Worm (Caenorhabditis elegans) whole organism, young adult: ENCODE data around the gene C25E10.4.

Experiments used
- B0019.2 ChIP-seq: fragments of 200-800 bp; sonication (Bioruptor generic); conservative IDR thresholded peaks from 2 replicates; pipeline ENCODE4 v1.3.6; 2022; ENCODE audit warnings: missing genetic modification reagents, missing genetic modification characterization, missing compliant biosample characterization
- C17E4.6 ChIP-seq: fragments of 200-800 bp; sonication (Bioruptor generic); IDR thresholded peaks from 2 replicates; pipeline ENCODE4 v1.3.6; 2022; ENCODE audit warnings: missing genetic modification reagents, missing genetic modification characterization, missing compliant biosample characterization
- D2030.7 ChIP-seq: fragments of 200-800 bp; sonication (Bioruptor generic); IDR thresholded peaks from 2 replicates; pipeline ENCODE4 v1.3.6; 2022; ENCODE audit warnings: missing genetic modification reagents, missing genetic modification characterization, missing compliant biosample characterization
- F22D6.2 ChIP-seq: sonication (generic microtip); optimal IDR thresholded peaks from 2 replicates; lab custom pipeline; 2016; ENCODE audit warnings: mild to moderate bottlenecking, missing genetic modification characterization, missing compliant biosample characterization
- F37B4.10 ChIP-seq: fragments of 200-800 bp; sonication (Bioruptor generic); IDR thresholded peaks from 2 replicates; pipeline ENCODE4 v1.3.6; 2022; ENCODE audit warnings: missing genetic modification characterization, missing compliant biosample characterization
- F49E8.2 ChIP-seq: sonication (generic microtip); optimal IDR thresholded peaks from 3 replicates; lab custom pipeline; 2017; ENCODE audit warnings: missing genetic modification characterization, mild to moderate bottlenecking, missing compliant biosample characterization, antibody characterized with exemption, moderate library complexity; ENCODE audit not compliant: insufficient read depth
- F52B5.7 ChIP-seq: sonication (generic microtip); optimal IDR thresholded peaks from 2 replicates; lab custom pipeline; 2016; ENCODE audit warnings: mild to moderate bottlenecking, missing genetic modification characterization, missing compliant biosample characterization
- F57A8.1 ChIP-seq: fragments of 200-800 bp; sonication (Bioruptor generic); optimal IDR thresholded peaks from 2 replicates; lab custom pipeline; 2018; ENCODE audit warnings: mild to moderate bottlenecking, missing genetic modification characterization, moderate library complexity, missing compliant biosample characterization
- K11D2.4 ChIP-seq: fragments of 200-800 bp; sonication (Bioruptor generic); IDR thresholded peaks from 2 replicates; pipeline ENCODE4 v1.3.6; 2022; ENCODE audit warnings: missing genetic modification reagents, missing genetic modification characterization, missing compliant biosample characterization
- Y53G8AR.9 ChIP-seq: fragments of 200-800 bp; sonication (Bioruptor generic); conservative IDR thresholded peaks from 2 replicates; pipeline ENCODE4 v1.3.6; 2022; ENCODE audit warnings: missing genetic modification reagents, missing genetic modification characterization, missing compliant biosample characterization
- Y95B8A.8 ChIP-seq: fragments of 200-800 bp; sonication (Bioruptor generic); IDR thresholded peaks from 2 replicates; pipeline ENCODE4 v1.3.6; 2022; ENCODE audit warnings: missing genetic modification reagents, missing genetic modification characterization, missing compliant biosample characterization
- akir-1 ChIP-seq: fragments of 200-800 bp; sonication (Bioruptor generic); optimal IDR thresholded peaks from 2 replicates; lab custom pipeline; 2018; ENCODE audit warnings: mild to moderate bottlenecking, missing genetic modification characterization, moderate library complexity, missing compliant biosample characterization
- ama-1 ChIP-seq, 3 experiments: fragments of 150-350 bp in 1 of 3; sonication (generic microtip) in 2 of 3; optimal IDR thresholded peaks; 2 replicates each; lab custom pipeline; 2014 to 2018; ENCODE audit warnings: missing biosample characterization in 2 of 3, missing genetic modification characterization in 2 of 3, missing genetic modification reagents in 2 of 3
- atf-7 ChIP-seq: sonication (generic microtip); optimal IDR thresholded peaks from 2 replicates; lab custom pipeline; 2017; ENCODE audit warnings: mild to moderate bottlenecking, missing genetic modification characterization, missing compliant biosample characterization
- athp-1 ChIP-seq: sonication (generic microtip); optimal IDR thresholded peaks from 2 replicates; lab custom pipeline; 2017; ENCODE audit warnings: mild to moderate bottlenecking, missing genetic modification characterization, missing compliant biosample characterization
- attf-5 ChIP-seq: fragments of 200-800 bp; sonication (Bioruptor generic); optimal IDR thresholded peaks from 2 replicates; lab custom pipeline; 2018; ENCODE audit warnings: mild to moderate bottlenecking, missing genetic modification characterization, missing compliant biosample characterization
- attf-6 ChIP-seq: fragments of 200-800 bp; sonication (Bioruptor generic); IDR thresholded peaks from 2 replicates; pipeline ENCODE4 v1.3.6; 2022; ENCODE audit warnings: missing genetic modification reagents, missing genetic modification characterization, missing compliant biosample characterization
- bed-1 ChIP-seq: fragments of 200-800 bp; sonication (Bioruptor generic); IDR thresholded peaks from 2 replicates; pipeline ENCODE4 v1.3.6; 2022; ENCODE audit warnings: missing genetic modification reagents, missing genetic modification characterization, missing compliant biosample characterization
- cebp-2 ChIP-seq: fragments of 200-800 bp; sonication (Bioruptor generic); IDR thresholded peaks from 2 replicates; pipeline ENCODE4 v1.3.6; 2022; ENCODE audit warnings: missing genetic modification characterization, missing compliant biosample characterization
- ceh-100 ChIP-seq: fragments of 200-800 bp; sonication (Bioruptor generic); IDR thresholded peaks from 2 replicates; pipeline ENCODE4 v1.3.6; 2022; ENCODE audit warnings: missing genetic modification reagents, missing genetic modification characterization, missing compliant biosample characterization
- dox-1 ChIP-seq: fragments of 200-800 bp; sonication (Bioruptor generic); IDR thresholded peaks from 2 replicates; pipeline ENCODE4 v1.3.6; 2022; ENCODE audit warnings: missing genetic modification reagents, missing genetic modification characterization, missing compliant biosample characterization
- dpl-1 ChIP-seq: fragments of 150-350 bp; optimal IDR thresholded peaks from 2 replicates; lab custom pipeline; 2014; ENCODE audit warnings: missing biosample characterization, missing genetic modification reagents, missing genetic modification characterization
- efl-1 ChIP-seq: fragments of 150-350 bp; optimal IDR thresholded peaks from 2 replicates; lab custom pipeline; 2014; ENCODE audit warnings: missing biosample characterization, missing genetic modification reagents, missing genetic modification characterization
- egl-18 ChIP-seq: fragments of 200-800 bp; sonication (Bioruptor generic); IDR thresholded peaks from 2 replicates; pipeline ENCODE4 v1.3.6; 2022; ENCODE audit warnings: missing genetic modification reagents, missing genetic modification characterization, missing compliant biosample characterization
- fkh-3 ChIP-seq: sonication (generic microtip); optimal IDR thresholded peaks from 2 replicates; lab custom pipeline; 2016; ENCODE audit warnings: mild to moderate bottlenecking, missing genetic modification characterization, missing compliant biosample characterization
- lin-26 ChIP-seq: fragments of 200-800 bp; sonication (Bioruptor generic); IDR thresholded peaks from 2 replicates; pipeline ENCODE4 v1.3.6; 2022; ENCODE audit warnings: missing genetic modification reagents, missing genetic modification characterization, missing compliant biosample characterization
- lir-1 ChIP-seq: fragments of 200-800 bp; sonication (Bioruptor generic); conservative IDR thresholded peaks from 2 replicates; pipeline ENCODE4 v1.3.6; 2022; ENCODE audit warnings: missing genetic modification reagents, missing genetic modification characterization, missing compliant biosample characterization
- lsl-1 ChIP-seq: fragments of 200-800 bp; sonication (Bioruptor generic); optimal IDR thresholded peaks from 2 replicates; lab custom pipeline; 2018; ENCODE audit warnings: mild to moderate bottlenecking, missing genetic modification characterization, moderate library complexity, missing compliant biosample characterization
- nfya-1 ChIP-seq: sonication (generic microtip); optimal IDR thresholded peaks from 2 replicates; lab custom pipeline; 2017; ENCODE audit warnings: antibody characterized with exemption, missing compliant biosample characterization, missing genetic modification characterization, borderline replicate concordance; ENCODE audit not compliant: insufficient read depth
- nhr-27 ChIP-seq: fragments of 200-800 bp; sonication (Bioruptor generic); optimal IDR thresholded peaks from 2 replicates; lab custom pipeline; 2018; ENCODE audit warnings: mild to moderate bottlenecking, missing genetic modification characterization, moderate library complexity, missing compliant biosample characterization
- pha-4 ChIP-seq: fragments of 150-350 bp; sonication (generic microtip); optimal IDR thresholded peaks from 2 replicates; lab custom pipeline; 2014; ENCODE audit warnings: missing biosample characterization, missing genetic modification reagents, missing genetic modification characterization
- repo-1 ChIP-seq: sonication (generic microtip); optimal IDR thresholded peaks from 2 replicates; lab custom pipeline; 2017; ENCODE audit warnings: mild to moderate bottlenecking, missing genetic modification characterization, missing compliant biosample characterization
- snpc-1.1 ChIP-seq: sonication (generic microtip); optimal IDR thresholded peaks from 2 replicates; lab custom pipeline; 2017; ENCODE audit warnings: missing genetic modification characterization, mild to moderate bottlenecking, missing compliant biosample characterization, antibody characterized with exemption, moderate library complexity, missing genotype, missing genetic modification reagents; ENCODE audit not compliant: insufficient read depth
- snpc-4 ChIP-seq, 5 experiments: fragments of 150-350 bp in 1 of 5; sonication (generic microtip) in 4 of 5; optimal IDR thresholded peaks; 2 replicates each; lab custom pipeline; 2014 to 2018; ENCODE audit warnings: missing genetic modification characterization in 5 of 5, missing biosample characterization in 3 of 5, antibody characterized with exemption in 2 of 5, mild to moderate bottlenecking in 2 of 5, missing compliant biosample characterization in 2 of 5, missing genotype in 2 of 5, moderate library complexity in 2 of 5, missing genetic modification reagents in 1 of 5
- tbx-9 ChIP-seq: sonication (generic microtip); optimal IDR thresholded peaks from 2 replicates; lab custom pipeline; 2016; ENCODE audit warnings: borderline replicate concordance, missing genetic modification characterization, inconsistent platforms, missing compliant biosample characterization
- zim-3 ChIP-seq: sonication (generic microtip); optimal IDR thresholded peaks from 2 replicates; lab custom pipeline; 2017; ENCODE audit warnings: mild to moderate bottlenecking, missing genetic modification characterization, moderate library complexity, missing compliant biosample characterization
- ztf-22 ChIP-seq: fragments of 200-800 bp; sonication (Bioruptor generic); optimal IDR thresholded peaks from 2 replicates; lab custom pipeline; 2018; ENCODE audit warnings: mild to moderate bottlenecking, missing genetic modification characterization, moderate library complexity, missing compliant biosample characterization
- ztf-25 ChIP-seq: fragments of 200-800 bp; sonication (Bioruptor generic); IDR thresholded peaks from 2 replicates; pipeline ENCODE4 v1.3.6; 2022; ENCODE audit warnings: missing genetic modification reagents, missing genetic modification characterization, missing compliant biosample characterization
- ztf-26 ChIP-seq: sonication (generic microtip); optimal IDR thresholded peaks from 2 replicates; lab custom pipeline; 2017; ENCODE audit warnings: missing genetic modification characterization, missing compliant biosample characterization

The C25E10.4 gene

DNA sequence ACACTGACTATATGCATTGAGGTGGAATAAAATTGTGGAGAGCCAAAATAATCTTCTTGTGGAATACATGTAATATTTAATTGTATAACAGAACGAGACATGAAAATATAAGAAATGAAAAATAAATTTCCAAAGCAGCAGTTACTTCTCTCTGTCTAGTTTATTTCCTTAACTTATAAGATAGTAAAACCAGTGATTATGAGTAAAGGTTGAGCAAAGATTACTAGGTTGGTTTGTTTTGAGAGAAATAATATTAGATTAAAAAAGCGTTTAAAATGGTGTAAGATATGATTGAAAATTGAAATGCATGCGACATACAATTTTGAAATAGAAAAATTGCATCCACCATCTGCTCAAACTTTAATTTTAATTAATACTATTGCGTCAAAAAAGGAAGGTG is 19.6 kb upstream of the C25E10.4 start, which contains the start of gene srh-201:
Gene srh-201 (minus strand): TSS at position 101 of the 400 bp plus-strand sequence.
- TF ChIP-seq F57A8.1 (GFP tag; lab: Kevin White, UChicago): no peak
- no peak for TF ChIP-seq dpl-1 (GFP tag; lab: Kevin White, UChicago)
- TF ChIP-seq repo-1 (tag; lab: Kevin White, UChicago): no peak
- TF ChIP-seq C17E4.6: no peak
- TF ChIP-seq ceh-100 (GFP tag; lab: Robert Waterston, UW): no peak
- no peak for TF ChIP-seq F49E8.2 (tag; lab: Kevin White, UChicago)
- TF ChIP-seq bed-1: no peak
- TF ChIP-seq tbx-9 (tag; lab: Kevin White, UChicago): no peak
- no peak for TF ChIP-seq F22D6.2 (tag; lab: Kevin White, UChicago)
- no peak for TF ChIP-seq B0019.2
- no peak for TF ChIP-seq pha-4 (tag; lab: Kevin White, UChicago)
- TF ChIP-seq athp-1 (tag; lab: Kevin White, UChicago): no peak
- TF ChIP-seq cebp-2 (GFP tag; lab: Robert Waterston, UW): no peak
- no peak for TF ChIP-seq efl-1 (GFP tag; lab: Kevin White, UChicago)
- no peak for TF ChIP-seq fkh-3 (tag; lab: Kevin White, UChicago)
- no peak for TF ChIP-seq akir-1
- no peak for TF ChIP-seq F37B4.10 (GFP tag; lab: Robert Waterston, UW)
- TF ChIP-seq atf-7 (tag; lab: Kevin White, UChicago): no peak
- no peak for TF ChIP-seq Y53G8AR.9 (GFP tag; lab: Robert Waterston, UW)

DNA sequence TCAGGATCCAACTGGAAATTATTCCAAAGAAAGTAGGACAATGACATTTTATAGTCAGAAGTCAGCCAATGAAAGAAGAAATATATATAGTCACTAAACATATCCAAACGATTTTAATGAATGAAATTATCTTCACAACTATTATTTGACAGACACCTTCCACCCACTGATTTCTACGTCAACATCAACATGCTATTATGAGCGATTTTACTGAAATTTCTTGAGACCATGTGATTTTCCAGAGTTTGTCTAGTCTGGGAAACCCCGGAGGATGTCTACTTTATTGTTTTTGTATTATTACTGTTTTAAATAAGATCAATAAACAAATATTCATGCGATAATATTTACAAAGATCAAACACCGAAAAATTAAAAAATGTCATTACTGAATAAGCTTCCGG is 17.8 kb upstream of the C25E10.4 start, which contains the start of gene srt-18:
Gene srt-18 (minus strand): TSS at position 101 of the 400 bp plus-strand sequence.
- TF ChIP-seq F52B5.7 (tag; lab: Kevin White, UChicago) (no peak), attf-6 (GFP tag; lab: Robert Waterston, UW) (no peak), ama-1 (optimal IDR thresholded peaks at IDR 0.05; lab: Kevin White, UChicago) (no peak), ama-1 (GFP tag; optimal IDR thresholded peaks at IDR 0.05; lab: Kevin White, UChicago) (no peak), zim-3 (no peak), lin-26 (GFP tag; lab: Robert Waterston, UW) (no peak), lsl-1 (GFP tag; lab: Kevin White, UChicago) (no peak)

DNA sequence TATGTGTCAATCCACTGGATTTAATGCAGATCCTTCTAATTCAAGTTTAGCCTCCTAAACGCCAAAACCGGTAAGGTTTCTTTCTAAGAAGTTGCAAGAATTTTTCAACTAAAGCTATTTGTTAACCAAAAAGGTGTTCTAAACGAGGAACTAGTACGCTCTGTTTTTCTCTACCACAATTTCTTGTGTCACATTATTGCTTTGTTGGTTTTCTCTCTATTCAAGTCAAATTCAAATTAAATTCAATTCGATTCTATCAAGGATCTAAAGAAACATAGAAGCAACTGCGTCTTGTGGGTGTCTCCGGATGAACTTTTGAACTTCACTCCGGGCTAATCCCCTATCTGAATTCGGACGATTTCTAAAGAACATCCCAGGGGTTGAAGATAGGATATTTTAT is 16.9 kb upstream of the C25E10.4 start, which contains the start of gene oac-40:
Gene oac-40 (plus strand): TSS at position 301 of the 400 bp plus-strand sequence.
- no peak for TF ChIP-seq dox-1
- TF ChIP-seq K11D2.4 (GFP tag; lab: Robert Waterston, UW): no peak
- no peak for TF ChIP-seq snpc-4 (GFP tag; optimal IDR thresholded peaks at IDR 0.05; lab: Kevin White, UChicago)
- TF ChIP-seq snpc-4 (tag; optimal IDR thresholded peaks at IDR 0.05; lab: Kevin White, UChicago): no peak
- no peak for TF ChIP-seq nhr-27 (tag; lab: Kevin White, UChicago)
- no peak for TF ChIP-seq ztf-22 (GFP tag; lab: Kevin White, UChicago)
- no peak for TF ChIP-seq ztf-25 (GFP tag; lab: Robert Waterston, UW)
- TF ChIP-seq egl-18 (GFP tag; lab: Robert Waterston, UW): no peak
- no peak for TF ChIP-seq attf-6 (GFP tag; lab: Robert Waterston, UW)
- TF ChIP-seq Y95B8A.8 (GFP tag; lab: Robert Waterston, UW): no peak
- no peak for TF ChIP-seq snpc-1.1
- no peak for TF ChIP-seq fkh-3 (tag; lab: Kevin White, UChicago)
- TF ChIP-seq lir-1 (GFP tag; lab: Robert Waterston, UW): no peak
- TF ChIP-seq repo-1 (tag; lab: Kevin White, UChicago): no peak
- no peak for TF ChIP-seq attf-5
- no peak for TF ChIP-seq D2030.7 (GFP tag; lab: Robert Waterston, UW)
- no peak for TF ChIP-seq ztf-26 (tag; lab: Kevin White, UChicago)
- TF ChIP-seq F37B4.10 (GFP tag; lab: Robert Waterston, UW): no peak
- TF ChIP-seq nfya-1: no peak
